Worm (Caenorhabditis elegans) whole organism, mixed stage, embryonic: Measurements from ENCODE around the gene K08E5.1.

Experiments used
- ceh-39 ChIP-seq: fragments of 150-350 bp; optimal IDR thresholded peaks from 2 replicates; lab custom pipeline; 2014; ENCODE audit warnings: missing biosample characterization, missing genetic modification characterization
- lin-13 ChIP-seq: fragments of 150-350 bp; optimal IDR thresholded peaks from 2 replicates; lab custom pipeline; 2014; ENCODE audit warnings: missing biosample characterization, missing genetic modification characterization
- lin-32 ChIP-seq: fragments of 200-800 bp; sonication (Bioruptor generic); optimal IDR thresholded peaks from 2 replicates; lab custom pipeline; 2018; ENCODE audit warnings: mild to moderate bottlenecking, missing genetic modification characterization, missing compliant biosample characterization
- nhr-12 ChIP-seq: fragments of 150-350 bp; optimal IDR thresholded peaks from 2 replicates; lab custom pipeline; 2014; ENCODE audit warnings: missing biosample characterization, missing genetic modification characterization
- nhr-2 ChIP-seq: fragments of 150-350 bp; optimal IDR thresholded peaks from 2 replicates; lab custom pipeline; 2014; ENCODE audit warnings: missing biosample characterization, missing genetic modification characterization
- nhr-237 ChIP-seq: fragments of 150-350 bp; optimal IDR thresholded peaks from 2 replicates; lab custom pipeline; 2014; ENCODE audit warnings: missing biosample characterization, missing genetic modification characterization
- snpc-4 ChIP-seq: fragments of 150-350 bp; optimal IDR thresholded peaks from 2 replicates; lab custom pipeline; 2014; ENCODE audit warnings: missing biosample characterization, missing genetic modification characterization
- unc-39 ChIP-seq: fragments of 150-350 bp; optimal IDR thresholded peaks from 2 replicates; lab custom pipeline; 2014; ENCODE audit warnings: missing biosample characterization, missing genetic modification characterization
- unc-62 ChIP-seq: fragments of 150-350 bp; optimal IDR thresholded peaks from 2 replicates; lab custom pipeline; 2014; ENCODE audit warnings: missing biosample characterization, missing genetic modification reagents, missing genetic modification characterization
- ztf-11 ChIP-seq: fragments of 150-350 bp; optimal IDR thresholded peaks from 2 replicates; lab custom pipeline; 2014; ENCODE audit warnings: missing biosample characterization, missing genetic modification characterization

DNA sequence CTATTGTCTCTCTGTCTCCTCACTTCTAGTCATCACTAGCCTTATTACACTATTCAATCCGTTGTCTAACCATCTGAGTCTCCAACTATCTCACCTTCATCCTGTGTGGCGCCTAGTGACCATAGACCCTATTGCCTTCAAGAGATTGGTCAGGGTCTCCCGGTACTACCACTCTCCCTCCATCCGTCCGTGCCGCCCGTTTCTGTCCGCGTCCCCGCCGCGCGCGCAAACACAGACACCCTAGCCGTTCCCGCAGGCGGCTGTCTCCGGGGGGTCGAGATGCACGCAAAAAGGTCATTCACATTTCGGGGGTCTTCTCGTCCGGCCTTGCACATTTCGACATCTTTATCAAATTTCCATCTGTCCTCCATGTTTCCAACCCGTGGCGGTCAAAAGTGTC lies 52.1 kb downstream of the K08E5.1 start:
- TF ChIP-seq nhr-237 (tag; lab: Kevin White, UChicago) = no peak
- TF ChIP-seq snpc-4 = no peak
- TF ChIP-seq ceh-39 (tag; lab: Kevin White, UChicago) = no peak
- peak; percentile 3 for TF ChIP-seq unc-62
- TF ChIP-seq ztf-11 (tag; lab: Kevin White, UChicago) = no peak
- no peak for TF ChIP-seq lin-32
- TF ChIP-seq lin-13 = no peak
- TF ChIP-seq nhr-12 (tag; lab: Kevin White, UChicago) = no peak
- no peak for TF ChIP-seq unc-39
- TF ChIP-seq nhr-2 (tag; lab: Kevin White, UChicago) = peak; percentile 9
